Worm (Caenorhabditis elegans) whole organism, mixed stage, embryonic: ENCODE measurements around the gene hpo-31.

ENCODE experiments used
- ceh-39 ChIP-seq: fragments of 150-350 bp; optimal IDR thresholded peaks from 2 replicates; lab custom pipeline; 2014; ENCODE audit warnings: missing biosample characterization, missing genetic modification characterization
- ceh-83 ChIP-seq: fragments of 200-800 bp; sonication (Bioruptor generic); optimal IDR thresholded peaks from 2 replicates; lab custom pipeline; 2018; ENCODE audit warnings: mild to moderate bottlenecking, missing genetic modification characterization, missing compliant biosample characterization
- drap-1 ChIP-seq: fragments of 200-800 bp; sonication (Bioruptor generic); optimal IDR thresholded peaks from 3 replicates; lab custom pipeline; 2018; ENCODE audit warnings: mild to moderate bottlenecking, missing genetic modification characterization, missing compliant biosample characterization
- elt-3 ChIP-seq: fragments of 150-350 bp; optimal IDR thresholded peaks from 2 replicates; lab custom pipeline; 2014; ENCODE audit warnings: missing biosample characterization, missing genetic modification characterization
- lin-13 ChIP-seq: fragments of 150-350 bp; optimal IDR thresholded peaks from 2 replicates; lab custom pipeline; 2014; ENCODE audit warnings: missing biosample characterization, missing genetic modification characterization
- nhr-12 ChIP-seq: fragments of 150-350 bp; optimal IDR thresholded peaks from 2 replicates; lab custom pipeline; 2014; ENCODE audit warnings: missing biosample characterization, missing genetic modification characterization
- nhr-76 ChIP-seq: sonication (generic microtip); optimal IDR thresholded peaks from 2 replicates; lab custom pipeline; 2017; ENCODE audit warnings: missing biosample characterization, missing genetic modification characterization
- pha-4 ChIP-seq: fragments of 150-350 bp; optimal IDR thresholded peaks from 2 replicates; lab custom pipeline; 2018; ENCODE audit warnings: missing biosample characterization, missing genetic modification reagents, missing genetic modification characterization
- snpc-4 ChIP-seq: fragments of 150-350 bp; optimal IDR thresholded peaks from 2 replicates; lab custom pipeline; 2014; ENCODE audit warnings: missing biosample characterization, missing genetic modification characterization
- unc-120 ChIP-seq: sonication (generic microtip); optimal IDR thresholded peaks from 2 replicates; lab custom pipeline; 2017; ENCODE audit warnings: missing genetic modification characterization, missing compliant biosample characterization; ENCODE audit not compliant: poor library complexity, severe bottlenecking
- unc-39 ChIP-seq: fragments of 150-350 bp; optimal IDR thresholded peaks from 2 replicates; lab custom pipeline; 2014; ENCODE audit warnings: missing biosample characterization, missing genetic modification characterization
- unc-62 ChIP-seq: fragments of 150-350 bp; optimal IDR thresholded peaks from 2 replicates; lab custom pipeline; 2014; ENCODE audit warnings: missing biosample characterization, missing genetic modification reagents, missing genetic modification characterization
- zip-8 ChIP-seq: fragments of 150-350 bp; optimal IDR thresholded peaks from 2 replicates; lab custom pipeline; 2014; ENCODE audit warnings: missing biosample characterization, missing genetic modification characterization

ce11 chrV:13799190-13799589 is 23.7 kb upstream of the hpo-31 start:
- TF ChIP-seq snpc-4 (tag; lab: Kevin White, UChicago) (no peak), unc-62 (GFP tag; lab: Kevin White, UChicago) (no peak), pha-4 (tag; lab: Kevin White, UChicago) (no peak), nhr-76 (tag; lab: Kevin White, UChicago) (no peak), lin-13 (no peak), elt-3 (tag; lab: Kevin White, UChicago) (no peak), drap-1 (GFP tag; lab: Kevin White, UChicago) (no peak), unc-120 (tag; lab: Kevin White, UChicago) (no peak), zip-8 (tag; lab: Kevin White, UChicago) (no peak), nhr-12 (tag; lab: Kevin White, UChicago) (no peak), ceh-83 (GFP tag; lab: Kevin White, UChicago) (no peak), ceh-39 (tag; lab: Kevin White, UChicago) (no peak), unc-39 (tag; lab: Kevin White, UChicago) (no peak)
